Worm (Caenorhabditis elegans): Measurements from ENCODE around the gene fbxb-55.

Gene fbxb-55

DNA sequence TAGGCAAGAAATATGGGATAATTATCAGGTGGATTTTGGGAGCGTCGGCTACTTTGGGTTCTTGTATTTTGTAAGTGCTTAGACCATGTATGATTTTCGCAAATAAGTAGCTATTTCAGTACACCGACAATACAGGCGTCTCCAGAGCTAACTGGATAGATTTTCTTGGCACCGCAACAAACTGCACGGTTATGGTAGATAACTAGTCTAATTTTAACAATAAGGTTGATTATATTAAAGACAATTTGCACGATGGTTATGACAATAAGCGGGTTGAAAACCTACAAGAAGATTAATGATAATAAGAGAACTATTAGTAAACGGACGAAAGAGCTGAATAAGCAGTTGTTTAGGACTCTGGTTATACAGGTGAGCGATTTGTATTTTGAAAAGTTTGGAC, 1.2 kb upstream of the fbxb-55 start:
- TF ChIP-seq cnd-1 (tag; optimal IDR thresholded peaks at IDR 0.05) (no peak), nhr-2 (tag; optimal IDR thresholded peaks at IDR 0.05) (no peak), pha-4 (tag; optimal IDR thresholded peaks at IDR 0.05) (no peak), nhr-12 (tag; optimal IDR thresholded peaks at IDR 0.05) (no peak), lin-32 (GFP tag; optimal IDR thresholded peaks at IDR 0.05) (no peak), ham-2 (GFP tag; optimal IDR thresholded peaks at IDR 0.05) (no peak), unc-120 (tag; optimal IDR thresholded peaks at IDR 0.05; ENCODE audit: poor library complexity, severe bottlenecking) (no peak), snpc-4 (tag; optimal IDR thresholded peaks at IDR 0.05) (no peak), ztf-11 (tag; optimal IDR thresholded peaks at IDR 0.05) (no peak), hlh-1 (tag; optimal IDR thresholded peaks at IDR 0.05) (no peak), nhr-28 (tag; optimal IDR thresholded peaks at IDR 0.05) (no peak), nhr-76 (tag; optimal IDR thresholded peaks at IDR 0.05) (no peak), blmp-1 (tag; optimal IDR thresholded peaks at IDR 0.05) (no peak)

DNA sequence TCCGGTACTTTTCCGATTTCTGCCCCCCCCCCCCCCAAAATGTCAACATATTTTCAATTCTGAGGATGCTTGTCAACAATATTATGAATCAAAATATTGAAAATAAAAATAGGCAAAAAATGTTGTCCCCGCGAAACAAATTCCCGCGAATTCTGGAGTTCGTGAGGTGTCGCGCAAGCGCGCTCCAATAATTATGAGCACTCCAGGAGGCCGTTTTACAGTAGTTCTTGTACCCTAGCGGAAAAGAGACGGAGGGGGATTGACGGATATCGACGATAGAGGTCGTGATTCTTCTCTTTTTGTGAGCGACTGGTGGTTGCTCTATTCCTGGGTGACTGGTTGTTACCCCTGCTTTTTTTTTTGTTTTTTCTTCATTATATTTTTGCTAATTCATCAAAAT, 2.2 kb downstream of the fbxb-55 start:
- TF ChIP-seq nhr-2 (tag; optimal IDR thresholded peaks at IDR 0.05) (peak; percentile 5), lin-13 (tag; optimal IDR thresholded peaks at IDR 0.05) (no peak), blmp-1 (tag; optimal IDR thresholded peaks at IDR 0.05) (no peak), mep-1 (tag; optimal IDR thresholded peaks at IDR 0.05) (peak; percentile 12), sptf-1 (tag; optimal IDR thresholded peaks at IDR 0.05) (peak; percentile 30), ceh-83 (GFP tag; optimal IDR thresholded peaks at IDR 0.05) (peak; percentile 43), mab-5 (tag; optimal IDR thresholded peaks at IDR 0.05) (no peak), mls-2 (tag; optimal IDR thresholded peaks at IDR 0.05) (peak; percentile 19), flh-1 (GFP tag; optimal IDR thresholded peaks at IDR 0.05) (no peak), lsy-2 (tag; optimal IDR thresholded peaks at IDR 0.05) (no peak), tbx-8 (GFP tag; optimal IDR thresholded peaks at IDR 0.05) (no peak), ceh-39 (tag; optimal IDR thresholded peaks at IDR 0.05) (peak; percentile 15)

DNA sequence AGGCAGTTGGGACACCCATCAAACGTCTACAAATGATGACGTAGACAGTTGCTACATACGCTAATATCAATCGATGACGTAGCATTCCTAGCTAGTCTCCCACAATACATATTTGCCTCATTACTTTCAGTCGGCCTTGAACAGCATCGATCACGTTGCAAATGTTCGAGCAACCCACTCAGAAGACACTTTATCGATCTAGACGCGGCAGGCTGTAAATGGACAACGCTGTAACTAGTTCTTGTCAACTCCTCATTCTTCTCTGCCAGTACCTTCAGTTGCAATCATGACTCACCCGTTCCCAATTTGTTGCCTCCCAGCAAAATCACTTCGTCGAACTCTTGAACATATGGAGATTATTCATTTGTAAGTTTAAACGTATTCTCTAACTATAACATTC, 3.4 kb downstream of the fbxb-55 start, which contains the start of gene pqn-75:
Gene pqn-75 (plus strand): TSS at position 301 of the 400 bp plus-strand sequence.
- TF ChIP-seq zip-8 (tag; optimal IDR thresholded peaks at IDR 0.05): no peak
- TF ChIP-seq elt-1 (tag; optimal IDR thresholded peaks at IDR 0.05; ENCODE audit: borderline replicate concordance, insufficient read depth): no peak
- no peak for TF ChIP-seq nhr-28 (tag; optimal IDR thresholded peaks at IDR 0.05)
- TF ChIP-seq nhr-76 (tag; optimal IDR thresholded peaks at IDR 0.05): no peak
- no peak for TF ChIP-seq unc-120 (tag; optimal IDR thresholded peaks at IDR 0.05; ENCODE audit: poor library complexity, severe bottlenecking)
- no peak for TF ChIP-seq pha-4 (tag; optimal IDR thresholded peaks at IDR 0.05)
- TF ChIP-seq lsy-2 (tag; optimal IDR thresholded peaks at IDR 0.05): no peak
- TF ChIP-seq tbx-8 (GFP tag; optimal IDR thresholded peaks at IDR 0.05): no peak
- no peak for TF ChIP-seq ceh-83 (GFP tag; optimal IDR thresholded peaks at IDR 0.05)
- TF ChIP-seq hlh-1 (tag; optimal IDR thresholded peaks at IDR 0.05): no peak
- TF ChIP-seq ceh-43 (GFP tag; optimal IDR thresholded peaks at IDR 0.05): no peak
- TF ChIP-seq nhr-237 (tag; optimal IDR thresholded peaks at IDR 0.05): no peak
- TF ChIP-seq mls-2 (tag; optimal IDR thresholded peaks at IDR 0.05): no peak
- no peak for TF ChIP-seq sptf-1 (tag; optimal IDR thresholded peaks at IDR 0.05)
- TF ChIP-seq ztf-11 (tag; optimal IDR thresholded peaks at IDR 0.05): no peak

DNA sequence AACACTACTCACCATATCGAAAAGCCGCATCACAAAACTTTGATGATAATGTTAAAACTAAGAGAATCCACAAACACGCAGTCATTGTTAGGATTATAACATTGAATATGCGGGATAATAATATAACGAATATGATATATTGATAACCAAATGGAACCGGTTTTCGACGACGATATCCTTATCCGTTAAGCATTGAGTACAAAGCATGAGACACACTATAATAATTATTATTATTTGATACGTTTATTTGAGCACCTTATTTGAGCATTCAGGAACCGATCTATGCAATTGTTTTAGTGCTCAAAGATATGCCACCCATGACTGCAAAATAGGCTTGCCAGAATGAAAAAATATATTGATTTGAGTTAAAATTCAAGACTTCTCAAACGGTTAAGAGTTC, 6.0 kb downstream of the fbxb-55 start, which contains the start of gene W03D2.9:
Gene W03D2.9 (minus strand): TSS at position 101 of the 400 bp plus-strand sequence.
- TF ChIP-seq nhr-12 (tag; optimal IDR thresholded peaks at IDR 0.05) (no peak), hlh-1 (tag; optimal IDR thresholded peaks at IDR 0.05) (no peak), lsy-2 (tag; optimal IDR thresholded peaks at IDR 0.05) (no peak), lin-13 (tag; optimal IDR thresholded peaks at IDR 0.05) (no peak), ceh-43 (GFP tag; optimal IDR thresholded peaks at IDR 0.05) (no peak), unc-39 (tag; optimal IDR thresholded peaks at IDR 0.05) (no peak), elt-1 (tag; optimal IDR thresholded peaks at IDR 0.05; ENCODE audit: borderline replicate concordance, insufficient read depth) (no peak), ztf-11 (tag; optimal IDR thresholded peaks at IDR 0.05) (no peak), nhr-28 (tag; optimal IDR thresholded peaks at IDR 0.05) (no peak), flh-1 (GFP tag; optimal IDR thresholded peaks at IDR 0.05) (no peak)

DNA sequence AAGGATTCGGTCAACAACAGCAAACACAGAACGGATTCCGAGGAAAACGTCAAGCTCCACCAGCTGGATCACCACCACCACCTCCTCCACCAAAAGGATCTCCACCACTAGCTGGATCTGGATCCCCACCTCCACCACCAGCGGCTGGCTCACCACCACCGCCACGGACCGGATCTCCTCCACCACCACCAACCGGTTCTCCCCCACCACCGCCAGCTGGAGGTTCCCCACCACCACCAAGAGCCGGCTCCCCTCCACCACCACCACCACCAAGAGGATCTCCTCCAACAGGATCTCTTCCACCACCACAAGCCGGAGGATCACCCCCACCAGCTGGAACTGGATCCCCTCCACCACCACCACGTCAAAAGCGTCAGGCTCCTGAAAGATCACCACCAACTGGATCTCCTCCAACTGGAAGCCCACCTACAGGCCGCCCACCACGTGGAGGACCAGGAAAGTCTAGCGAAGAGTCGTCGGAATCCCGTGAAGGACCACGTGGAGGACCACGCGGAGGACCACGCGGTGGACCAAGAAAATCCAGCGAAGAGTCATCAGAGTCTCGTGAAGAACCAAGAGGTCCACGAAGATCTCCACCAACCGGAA, 8.2 kb downstream of the fbxb-55 start:
- no peak for TF ChIP-seq mls-2 (tag; optimal IDR thresholded peaks at IDR 0.05)
- TF ChIP-seq ceh-39 (tag; optimal IDR thresholded peaks at IDR 0.05): no peak
- TF ChIP-seq elt-1 (tag; optimal IDR thresholded peaks at IDR 0.05; ENCODE audit: borderline replicate concordance, insufficient read depth): no peak
- TF ChIP-seq nhr-2 (tag; optimal IDR thresholded peaks at IDR 0.05): no peak
- TF ChIP-seq unc-62 (GFP tag; optimal IDR thresholded peaks at IDR 0.05): no peak
- TF ChIP-seq mep-1 (tag; optimal IDR thresholded peaks at IDR 0.05): no peak
- no peak for TF ChIP-seq ceh-43 (GFP tag; optimal IDR thresholded peaks at IDR 0.05)
- TF ChIP-seq ham-2 (GFP tag; optimal IDR thresholded peaks at IDR 0.05): no peak
- no peak for TF ChIP-seq lsy-2 (tag; optimal IDR thresholded peaks at IDR 0.05)
- TF ChIP-seq unc-39 (tag; optimal IDR thresholded peaks at IDR 0.05): no peak
- no peak for TF ChIP-seq blmp-1 (tag; optimal IDR thresholded peaks at IDR 0.05)
- TF ChIP-seq zip-8 (tag; optimal IDR thresholded peaks at IDR 0.05): no peak
- TF ChIP-seq pha-4 (tag; optimal IDR thresholded peaks at IDR 0.05): no peak
- no peak for TF ChIP-seq bed-3 (GFP tag; optimal IDR thresholded peaks at IDR 0.05)
